Fruit fly (Drosophila melanogaster) whole organism, embryonic: ENCODE data around the gene Pdfr.
A peak's percentile ranks its signal among the peaks of the same experiment; 100 is the strongest.

Source experiments
- Adf1 ChIP-seq: fragments of 200-800 bp; sonication (Bioruptor generic); IDR thresholded peaks from 2 replicates; pipeline ENCODE4 v1.3.6; 2022; ENCODE audit warnings: missing biosample characterization, missing genetic modification characterization
- Atf-2 ChIP-seq: fragments of 200-800 bp; sonication (Bioruptor generic); optimal IDR thresholded peaks from 2 replicates; lab custom pipeline; 2016; ENCODE audit warnings: missing biosample characterization, missing genetic modification characterization
- Atf3 ChIP-seq: fragments of 200-800 bp; sonication (Bioruptor generic); optimal IDR thresholded peaks from 3 replicates; lab custom pipeline; 2016; ENCODE audit warnings: missing biosample characterization, missing genetic modification characterization
- CG10654 ChIP-seq: fragments of 200-800 bp; sonication (Bioruptor generic); optimal IDR thresholded peaks from 2 replicates; lab custom pipeline; 2016; ENCODE audit warnings: missing biosample characterization, missing genetic modification characterization
- CG14860 ChIP-seq: fragments of 200-800 bp; sonication (Bioruptor generic); IDR thresholded peaks from 3 replicates; pipeline ENCODE4 v1.3.6; 2022; ENCODE audit warnings: missing biosample characterization, missing genetic modification characterization; ENCODE audit not compliant: partially characterized antibody
- CG15269 ChIP-seq: fragments of 200-800 bp; sonication (Bioruptor generic); optimal IDR thresholded peaks from 2 replicates; lab custom pipeline; 2018; ENCODE audit warnings: missing biosample characterization, mild to moderate bottlenecking, missing genetic modification characterization, moderate library complexity
- CG1647 ChIP-seq: fragments of 200-800 bp; sonication (Bioruptor generic); optimal IDR thresholded peaks from 3 replicates; lab custom pipeline; 2016; ENCODE audit warnings: missing biosample characterization, missing genetic modification characterization
- CG17385 ChIP-seq: fragments of 200-800 bp; sonication (Bioruptor generic); optimal IDR thresholded peaks from 3 replicates; lab custom pipeline; 2018; ENCODE audit warnings: missing biosample characterization, mild to moderate bottlenecking, missing genetic modification characterization
- CG2116 ChIP-seq: fragments of 200-800 bp; sonication (Bioruptor generic); optimal IDR thresholded peaks from 3 replicates; lab custom pipeline; 2018; ENCODE audit warnings: missing biosample characterization, mild to moderate bottlenecking, missing genetic modification characterization
- CG2202 ChIP-seq: fragments of 200-800 bp; sonication (Bioruptor generic); optimal IDR thresholded peaks from 2 replicates; lab custom pipeline; 2018; ENCODE audit warnings: missing biosample characterization, mild to moderate bottlenecking, missing genetic modification characterization
- CG30403 ChIP-seq: fragments of 200-800 bp; sonication (Bioruptor generic); optimal IDR thresholded peaks from 3 replicates; lab custom pipeline; 2016; ENCODE audit warnings: missing biosample characterization, missing genetic modification characterization
- CG31441 ChIP-seq: fragments of 200-800 bp; sonication (Bioruptor generic); IDR thresholded peaks from 2 replicates; pipeline ENCODE4 v1.3.6; 2022; ENCODE audit warnings: missing biosample characterization, missing genetic modification characterization
- CG32772 ChIP-seq: fragments of 200-800 bp; sonication (Bioruptor generic); IDR thresholded peaks from 2 replicates; pipeline ENCODE4 v1.3.6; 2022; ENCODE audit warnings: missing biosample characterization, missing genetic modification characterization
- CG3847 ChIP-seq: fragments of 200-800 bp; sonication (Bioruptor generic); IDR thresholded peaks from 2 replicates; pipeline ENCODE4 v1.3.6; 2022; ENCODE audit warnings: missing biosample characterization, missing genetic modification characterization
- CG6689 ChIP-seq: fragments of 200-800 bp; sonication (Bioruptor generic); IDR thresholded peaks from 2 replicates; pipeline ENCODE4 v1.3.6; 2022; ENCODE audit warnings: missing biosample characterization, missing genetic modification characterization
- CG6765 ChIP-seq: fragments of 200-800 bp; sonication (Bioruptor generic); optimal IDR thresholded peaks from 3 replicates; lab custom pipeline; 2017; ENCODE audit warnings: missing biosample characterization, mild to moderate bottlenecking, missing genetic modification characterization
- CG7963 ChIP-seq: fragments of 200-800 bp; sonication (Bioruptor generic); IDR thresholded peaks from 3 replicates; pipeline ENCODE4 v1.3.6; 2022; ENCODE audit warnings: missing biosample characterization, missing genetic modification characterization; ENCODE audit not compliant: partially characterized antibody
- CG9876 ChIP-seq: fragments of 200-800 bp; sonication (Bioruptor generic); optimal IDR thresholded peaks from 2 replicates; lab custom pipeline; 2016; ENCODE audit warnings: missing biosample characterization, missing genetic modification characterization
- Dref ChIP-seq: fragments of 200-800 bp; sonication (Bioruptor generic); IDR thresholded peaks from 2 replicates; pipeline ENCODE4 v1.3.6; 2022; ENCODE audit warnings: missing biosample characterization, missing genetic modification characterization
- H15 ChIP-seq: fragments of 200-800 bp; sonication (Bioruptor generic); IDR thresholded peaks from 3 replicates; pipeline ENCODE4 v1.3.6; 2022; ENCODE audit warnings: missing biosample characterization, missing genetic modification characterization
- H2.0 ChIP-seq: fragments of 200-800 bp; sonication (Bioruptor generic); IDR thresholded peaks from 2 replicates; pipeline ENCODE4 v1.3.6; 2022; ENCODE audit warnings: missing biosample characterization, missing genetic modification characterization
- HLH3B ChIP-seq: fragments of 200-800 bp; sonication (Bioruptor generic); IDR thresholded peaks from 2 replicates; pipeline ENCODE4 v1.3.6; 2022; ENCODE audit warnings: missing biosample characterization, missing genetic modification characterization
- Hr51 ChIP-seq, 2 experiments: fragments of 200-800 bp; sonication (Bioruptor generic); optimal IDR thresholded peaks; 2 replicates in 1 of 2; 3 replicates in 1 of 2; lab custom pipeline; 2016 to 2018; ENCODE audit warnings: missing biosample characterization in 2 of 2, missing genetic modification characterization in 2 of 2, mild to moderate bottlenecking in 1 of 2, moderate library complexity in 1 of 2
- MBD-R2 ChIP-seq: fragments of 200-800 bp; sonication (Bioruptor generic); IDR thresholded peaks from 2 replicates; pipeline ENCODE4 v1.3.6; 2022; ENCODE audit warnings: missing biosample characterization, missing genetic modification characterization
- Oaz ChIP-seq: fragments of 200-800 bp; sonication (Bioruptor generic); IDR thresholded peaks from 2 replicates; pipeline ENCODE4 v1.3.6; 2022; ENCODE audit warnings: missing biosample characterization, missing genetic modification characterization
- Ptx1 ChIP-seq: fragments of 200-800 bp; sonication (Bioruptor generic); IDR thresholded peaks from 2 replicates; pipeline ENCODE4 v1.3.6; 2022; ENCODE audit warnings: missing biosample characterization, missing genetic modification characterization
- Sox100B ChIP-seq: fragments of 200-800 bp; sonication (Bioruptor generic); optimal IDR thresholded peaks from 3 replicates; lab custom pipeline; 2018; ENCODE audit warnings: missing biosample characterization, mild to moderate bottlenecking, missing genetic modification characterization
- Tbp ChIP-seq: fragments of >200 bp; optimal IDR thresholded peaks from 2 replicates; lab custom pipeline; 2018; ENCODE audit warnings: missing biosample characterization, missing genetic modification characterization
- Xrp1 ChIP-seq: fragments of 200-800 bp; sonication (Bioruptor generic); IDR thresholded peaks from 2 replicates; pipeline ENCODE4 v1.3.6; 2022; ENCODE audit warnings: missing biosample characterization, missing genetic modification characterization
- YL-1 ChIP-seq: fragments of 200-800 bp; sonication (Bioruptor generic); optimal IDR thresholded peaks from 3 replicates; lab custom pipeline; 2017; ENCODE audit warnings: missing biosample characterization, mild to moderate bottlenecking, missing genetic modification characterization
- ara ChIP-seq: fragments of 200-800 bp; sonication (Bioruptor generic); IDR thresholded peaks from 2 replicates; pipeline ENCODE4 v1.3.6; 2022; ENCODE audit warnings: missing biosample characterization, missing genetic modification characterization
- bowl ChIP-seq: fragments of 200-800 bp; sonication (Bioruptor generic); IDR thresholded peaks from 2 replicates; pipeline ENCODE4 v1.3.6; 2022; ENCODE audit warnings: missing biosample characterization, missing genetic modification characterization
- cad ChIP-seq: fragments of >200 bp; optimal IDR thresholded peaks from 2 replicates; lab custom pipeline; 2017; ENCODE audit warnings: missing biosample characterization, missing genetic modification characterization
- crc ChIP-seq: fragments of 200-800 bp; sonication (Bioruptor generic); optimal IDR thresholded peaks from 2 replicates; lab custom pipeline; 2016; ENCODE audit warnings: missing biosample characterization, missing genetic modification characterization
- fd96Cb ChIP-seq: fragments of 200-800 bp; sonication (Bioruptor generic); optimal IDR thresholded peaks from 2 replicates; lab custom pipeline; 2018; ENCODE audit warnings: missing biosample characterization, mild to moderate bottlenecking, missing genetic modification characterization, moderate library complexity
- insv ChIP-seq, 2 experiments: fragments of 200-800 bp; sonication (Bioruptor generic); optimal IDR thresholded peaks; 3 replicates each; lab custom pipeline; 2016 to 2018; ENCODE audit warnings: missing biosample characterization in 2 of 2, missing genetic modification characterization in 2 of 2
- lab ChIP-seq: fragments of 200-800 bp; sonication (Bioruptor generic); optimal IDR thresholded peaks from 3 replicates; lab custom pipeline; 2017; ENCODE audit warnings: missing biosample characterization, missing genetic modification characterization, mild to moderate bottlenecking, moderate library complexity, missing genetic modification reagents
- lbe ChIP-seq: fragments of 200-800 bp; sonication (Bioruptor generic); optimal IDR thresholded peaks from 2 replicates; lab custom pipeline; 2016; ENCODE audit warnings: missing biosample characterization, mild to moderate bottlenecking, missing genetic modification characterization
- lola ChIP-seq, 3 experiments: fragments of >200 bp in 2 of 3; fragments of 200-800 bp in 1 of 3; sonication (Bioruptor generic) in 1 of 3; optimal IDR thresholded peaks; 2 replicates each; lab custom pipeline; 2017 to 2019; ENCODE audit warnings: missing biosample characterization in 3 of 3, missing genetic modification characterization in 3 of 3, mild to moderate bottlenecking in 1 of 3, moderate library complexity in 1 of 3
- nerfin-1 ChIP-seq: fragments of 200-800 bp; sonication (Bioruptor generic); optimal IDR thresholded peaks from 3 replicates; lab custom pipeline; 2019; ENCODE audit warnings: missing biosample characterization, mild to moderate bottlenecking, missing genetic modification characterization, moderate library complexity
- nmo ChIP-seq: fragments of 200-800 bp; sonication (Bioruptor generic); optimal IDR thresholded peaks from 2 replicates; lab custom pipeline; 2018; ENCODE audit warnings: missing biosample characterization, mild to moderate bottlenecking, missing genetic modification characterization, moderate library complexity
- onecut ChIP-seq: fragments of 200-800 bp; sonication (Bioruptor generic); IDR thresholded peaks from 2 replicates; pipeline ENCODE4 v1.3.6; 2022; ENCODE audit warnings: missing biosample characterization, missing genetic modification characterization
- otp ChIP-seq: fragments of 200-800 bp; sonication (Bioruptor generic); IDR thresholded peaks from 3 replicates; pipeline ENCODE4, ENCODE4 v1.3.6; 2022; ENCODE audit warnings: missing biosample characterization, missing genetic modification characterization
- phol ChIP-seq: fragments of 200-800 bp; sonication (Bioruptor generic); optimal IDR thresholded peaks from 3 replicates; lab custom pipeline; 2018; ENCODE audit warnings: missing biosample characterization, mild to moderate bottlenecking, missing genetic modification characterization, moderate library complexity
- pros ChIP-seq: fragments of 200-800 bp; sonication (Bioruptor generic); optimal IDR thresholded peaks from 3 replicates; lab custom pipeline; 2019; ENCODE audit warnings: missing biosample characterization, mild to moderate bottlenecking, missing genetic modification characterization, moderate library complexity
- psq ChIP-seq: fragments of 200-800 bp; sonication (Bioruptor generic); optimal IDR thresholded peaks from 2 replicates; lab custom pipeline; 2017; ENCODE audit warnings: missing biosample characterization, missing genetic modification characterization
- row ChIP-seq: fragments of 200-800 bp; sonication (Bioruptor generic); IDR thresholded peaks from 3 replicates; pipeline ENCODE4 v1.3.6; 2022; ENCODE audit warnings: missing biosample characterization, missing genetic modification characterization
- slbo ChIP-seq: fragments of 200-800 bp; sonication (Bioruptor generic); IDR thresholded peaks from 2 replicates; pipeline ENCODE4 v1.3.6; 2022; ENCODE audit warnings: missing biosample characterization, missing genetic modification characterization
- sna ChIP-seq: fragments of 200-800 bp; sonication (Bioruptor generic); IDR thresholded peaks from 2 replicates; pipeline ENCODE4 v1.3.6; 2022; ENCODE audit warnings: missing biosample characterization, missing genetic modification characterization; ENCODE audit not compliant: partially characterized antibody
- vvl ChIP-seq: fragments of 200-800 bp; sonication (Bioruptor generic); IDR thresholded peaks from 2 replicates; pipeline ENCODE4 v1.3.6; 2022; ENCODE audit warnings: missing biosample characterization, missing genetic modification characterization
- wor ChIP-seq: fragments of 200-800 bp; sonication (Bioruptor generic); IDR thresholded peaks from 2 replicates; pipeline ENCODE4 v1.3.6; 2022; ENCODE audit warnings: missing biosample characterization, missing genetic modification characterization

Pdfr gene

DNA sequence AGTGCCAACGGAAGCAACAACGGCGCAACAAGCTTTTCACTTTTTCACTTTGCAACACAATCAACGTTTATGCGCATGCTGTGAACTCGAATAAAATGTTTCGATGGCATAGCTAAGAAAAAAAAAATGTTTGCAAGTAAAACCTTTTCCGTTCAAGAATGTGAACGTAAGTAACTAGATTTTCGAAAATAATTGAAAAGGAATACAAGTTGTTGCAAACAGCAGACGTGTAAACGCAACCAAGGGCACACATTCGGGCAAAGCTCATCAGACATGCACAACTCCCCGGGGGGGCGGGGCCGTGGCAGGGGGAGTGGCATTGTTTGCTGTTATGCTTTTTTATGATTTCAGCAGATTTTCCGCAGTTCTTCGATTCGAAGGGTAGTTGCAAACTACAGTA lies 33.6 kb upstream of the Pdfr start (continued):
- TF ChIP-seq Tbp (no peak), CG10654 (GFP tag; lab: Kevin White, UChicago) (no peak), slbo (GFP tag; lab: Robert Waterston, UW) (no peak), vvl (GFP tag; lab: Robert Waterston, UW) (peak; percentile 49; the same call in 1 of the 2 replicates), Ptx1 (GFP tag; lab: Robert Waterston, UW) (peak; percentile 20; the same call in 1 of the 2 replicates), H2.0 (GFP tag; lab: Robert Waterston, UW) (no peak), lbe (GFP tag; lab: Kevin White, UChicago) (peak; percentile 10), bowl (GFP tag; lab: Robert Waterston, UW) (no peak), H15 (0 out of 3 replicates have a peak, but pooled peaks have one; percentile 36), cad (GFP tag; lab: Kevin White, UChicago) (no peak), sna (GFP tag; lab: Robert Waterston, UW) (no peak), CG14860 (no peak), CG6765 (GFP tag; lab: Kevin White, UChicago) (no peak), Oaz (no peak), insv (GFP tag; optimal IDR thresholded peaks at IDR 0.05; lab: Kevin White, UChicago) (no peak), nmo (GFP tag; lab: Kevin White, UChicago) (peak; percentile 0), psq (no peak), CG9876 (GFP tag; lab: Kevin White, UChicago) (no peak), onecut (no peak), HLH3B (GFP tag; lab: Robert Waterston, UW) (peak; percentile 29; the same call in 1 of the 2 replicates), otp (no peak), YL-1 (GFP tag; lab: Kevin White, UChicago) (no peak), nerfin-1 (tag; lab: Kevin White, UChicago) (no peak), CG31441 (peak; percentile 10; the same call in 1 of the 2 replicates), lola (GFP tag; optimal IDR thresholded peaks at IDR 0.05; lab: Kevin White, UChicago) (no peak), Xrp1 (peak; percentile 58; the same call in 1 of the 2 replicates), CG2202 (tag; lab: Kevin White, UChicago) (no peak), CG32772 (GFP tag; lab: Robert Waterston, UW) (peak; percentile 35; the same call in 1 of the 2 replicates), CG7963 (no peak), CG30403 (GFP tag; lab: Kevin White, UChicago) (peak; percentile 18), crc (GFP tag; lab: Kevin White, UChicago) (no peak), ara (GFP tag; lab: Robert Waterston, UW) (peak; percentile 25; the same call in 1 of the 2 replicates), CG3847 (GFP tag; lab: Robert Waterston, UW) (0 out of 2 replicates have a peak, but pooled peaks have one; percentile 19), Adf1 (GFP tag; lab: Robert Waterston, UW) (no peak), Dref (GFP tag; lab: Robert Waterston, UW) (no peak), row (GFP tag; lab: Robert Waterston, UW) (peak; percentile 38; the same call in 1 of the 3 replicates), wor (GFP tag; lab: Robert Waterston, UW) (no peak), CG15269 (no peak), CG1647 (GFP tag; lab: Kevin White, UChicago) (no peak), Atf-2 (GFP tag; lab: Kevin White, UChicago) (no peak), pros (no peak), MBD-R2 (GFP tag; lab: Robert Waterston, UW) (no peak), fd96Cb (tag; lab: Kevin White, UChicago) (peak; percentile 34), lab (GFP tag; lab: Kevin White, UChicago) (peak; percentile 26), Atf3 (no peak), phol (tag; lab: Kevin White, UChicago) (peak; percentile 13), Sox100B (GFP tag; lab: Kevin White, UChicago) (peak; percentile 11), CG6689 (peak; percentile 47), CG17385 (peak; percentile 24), CG2116 (GFP tag; lab: Kevin White, UChicago) (no peak), Hr51 (GFP tag; optimal IDR thresholded peaks at IDR 0.05; lab: Kevin White, UChicago) (peak in 1 of 2 experiments; percentile 32)
